Fruit fly (Drosophila melanogaster) whole organism, embryonic: ENCODE data around the gene CG32483.

Experiments used
- Atf-2 ChIP-seq: fragments of 200-800 bp; sonication (Bioruptor generic); optimal IDR thresholded peaks from 2 replicates; lab custom pipeline; 2016; ENCODE audit warnings: missing biosample characterization, missing genetic modification characterization
- CG10959 ChIP-seq: fragments of 200-800 bp; sonication (Bioruptor generic); IDR thresholded peaks from 2 replicates; pipeline ENCODE4 v1.3.6; 2022; ENCODE audit warnings: missing biosample characterization, missing genetic modification characterization
- CG11560 ChIP-seq: fragments of 200-800 bp; sonication (Bioruptor generic); IDR thresholded peaks from 3 replicates; pipeline ENCODE4 v1.3.6; 2022; ENCODE audit warnings: missing biosample characterization, missing genetic modification characterization
- CG11696 ChIP-seq: fragments of 200-800 bp; sonication (Bioruptor generic); IDR thresholded peaks from 2 replicates; pipeline ENCODE4 v1.3.6; 2022; ENCODE audit warnings: missing biosample characterization, missing genetic modification characterization
- CG12155 ChIP-seq: fragments of 200-800 bp; sonication (Bioruptor generic); optimal IDR thresholded peaks from 3 replicates; lab custom pipeline; 2016; ENCODE audit warnings: missing biosample characterization, missing genetic modification characterization
- CG14050 ChIP-seq: fragments of 200-800 bp; sonication (Bioruptor generic); IDR thresholded peaks from 3 replicates; pipeline ENCODE4 v1.3.6; 2022; ENCODE audit warnings: missing biosample characterization, missing genetic modification characterization
- CG14441 ChIP-seq: fragments of 200-800 bp; sonication (Bioruptor generic); IDR thresholded peaks from 2 replicates; pipeline ENCODE4 v1.3.6; 2022; ENCODE audit warnings: missing biosample characterization, missing genetic modification characterization
- CG14965 ChIP-seq: fragments of 200-800 bp; sonication (Bioruptor generic); optimal IDR thresholded peaks from 2 replicates; lab custom pipeline; 2016; ENCODE audit warnings: missing biosample characterization, missing genetic modification characterization, borderline replicate concordance
- CG31224 ChIP-seq: fragments of 200-800 bp; sonication (Bioruptor generic); IDR thresholded peaks from 2 replicates; pipeline ENCODE4 v1.3.6; 2022; ENCODE audit warnings: missing biosample characterization, missing genetic modification characterization
- CG31441 ChIP-seq: fragments of 200-800 bp; sonication (Bioruptor generic); IDR thresholded peaks from 2 replicates; pipeline ENCODE4 v1.3.6; 2022; ENCODE audit warnings: missing biosample characterization, missing genetic modification characterization
- CG34376 ChIP-seq: fragments of 200-800 bp; sonication (Bioruptor generic); optimal IDR thresholded peaks from 2 replicates; lab custom pipeline; 2018; ENCODE audit warnings: missing biosample characterization, mild to moderate bottlenecking, missing genetic modification characterization
- CG3726 ChIP-seq: fragments of 200-800 bp; sonication (Bioruptor generic); IDR thresholded peaks from 3 replicates; pipeline ENCODE4, ENCODE4 v1.3.6; 2022; ENCODE audit warnings: missing biosample characterization, missing genetic modification characterization
- CG6689 ChIP-seq: fragments of 200-800 bp; sonication (Bioruptor generic); IDR thresholded peaks from 2 replicates; pipeline ENCODE4 v1.3.6; 2022; ENCODE audit warnings: missing biosample characterization, missing genetic modification characterization
- CG8944 ChIP-seq: fragments of 200-800 bp; sonication (Bioruptor generic); optimal IDR thresholded peaks from 3 replicates; lab custom pipeline; 2016; ENCODE audit warnings: missing biosample characterization, missing genetic modification characterization
- CkIIα-i1 ChIP-seq: fragments of 200-800 bp; sonication (Bioruptor generic); IDR thresholded peaks from 2 replicates; pipeline ENCODE4 v1.3.6; 2022; ENCODE audit warnings: missing biosample characterization, missing genetic modification characterization
- Drgx ChIP-seq: fragments of 200-800 bp; sonication (Bioruptor generic); IDR thresholded peaks from 2 replicates; pipeline ENCODE4 v1.3.6; 2022; ENCODE audit warnings: missing biosample characterization, missing genetic modification characterization
- E2f2 ChIP-seq: fragments of 200-800 bp; sonication (Bioruptor generic); IDR thresholded peaks from 2 replicates; pipeline ENCODE4 v1.3.6; 2022; ENCODE audit warnings: missing biosample characterization, missing genetic modification characterization
- Ets65A ChIP-seq: fragments of 200-800 bp; sonication (Bioruptor generic); peaks from one replicate; lab custom pipeline; 2016; ENCODE audit warnings: missing biosample characterization, missing genetic modification characterization
- GATAe ChIP-seq: fragments of 200-800 bp; sonication (Bioruptor generic); conservative IDR thresholded peaks from 2 replicates; pipeline ENCODE4 v1.3.6; 2022; ENCODE audit warnings: missing biosample characterization, missing genetic modification characterization
- Hsf ChIP-seq: fragments of 200-800 bp; sonication (Bioruptor generic); optimal IDR thresholded peaks from 3 replicates; lab custom pipeline; 2016; ENCODE audit warnings: missing biosample characterization, missing genetic modification characterization
- Lpt ChIP-seq: fragments of >200 bp; optimal IDR thresholded peaks from 2 replicates; lab custom pipeline; 2018; ENCODE audit warnings: missing biosample characterization, missing genetic modification characterization
- Med ChIP-seq: fragments of 200-800 bp; sonication (Bioruptor generic); peaks from one replicate; lab custom pipeline; 2016; ENCODE audit warnings: missing biosample characterization, missing genetic modification characterization, mild to moderate bottlenecking, inconsistent platforms, moderate library complexity
- NfI ChIP-seq: fragments of 200-800 bp; sonication (Bioruptor generic); optimal IDR thresholded peaks from 3 replicates; lab custom pipeline; 2018; ENCODE audit warnings: missing biosample characterization, mild to moderate bottlenecking, missing genetic modification characterization, moderate library complexity
- Rfx ChIP-seq: fragments of 200-800 bp; sonication (Bioruptor generic); IDR thresholded peaks from 2 replicates; pipeline ENCODE4 v1.3.6; 2022; ENCODE audit warnings: missing biosample characterization, missing genetic modification characterization
- Taf1 ChIP-seq: fragments of 200-800 bp; sonication (Bioruptor generic); IDR thresholded peaks from 2 replicates; pipeline ENCODE4 v1.3.6; 2022; ENCODE audit warnings: missing biosample characterization, missing genetic modification characterization
- Vsx1 ChIP-seq: fragments of 200-800 bp; sonication (Bioruptor generic); optimal IDR thresholded peaks from 2 replicates; lab custom pipeline; 2017; ENCODE audit warnings: missing biosample characterization, mild to moderate bottlenecking, missing genetic modification characterization, missing genetic modification reagents
- aop ChIP-seq: fragments of 200-800 bp; sonication (Bioruptor generic); IDR thresholded peaks from 2 replicates; pipeline ENCODE4 v1.3.6; 2022; ENCODE audit warnings: missing biosample characterization, missing genetic modification characterization
- ase ChIP-seq: fragments of 200-800 bp; sonication (Bioruptor generic); IDR thresholded peaks from 3 replicates; pipeline ENCODE4 v1.3.6; 2022; ENCODE audit warnings: missing biosample characterization, missing genetic modification characterization
- ash1 ChIP-seq: fragments of 200-800 bp; sonication (Bioruptor generic); optimal IDR thresholded peaks from 2 replicates; lab custom pipeline; 2018; ENCODE audit warnings: missing biosample characterization, mild to moderate bottlenecking, missing genetic modification characterization
- btn ChIP-seq: fragments of 200-800 bp; sonication (Bioruptor generic); optimal IDR thresholded peaks from 2 replicates; lab custom pipeline; 2016; ENCODE audit warnings: missing biosample characterization, missing genetic modification characterization
- cas ChIP-seq: fragments of 200-800 bp; sonication (Bioruptor generic); IDR thresholded peaks from 2 replicates; pipeline ENCODE4 v1.3.6; 2022; ENCODE audit warnings: missing biosample characterization, missing genetic modification characterization
- crp ChIP-seq, 2 experiments: fragments of 200-800 bp; sonication (Bioruptor generic); optimal IDR thresholded peaks; 2 replicates in 1 of 2; 3 replicates in 1 of 2; lab custom pipeline; 2017; ENCODE audit warnings: missing biosample characterization in 2 of 2, missing genetic modification characterization in 2 of 2, mild to moderate bottlenecking in 1 of 2, moderate library complexity in 1 of 2
- da ChIP-seq: fragments of 200-800 bp; sonication (Bioruptor generic); optimal IDR thresholded peaks from 2 replicates; lab custom pipeline; 2016; ENCODE audit warnings: missing biosample characterization, missing genetic modification characterization
- danr ChIP-seq: fragments of 200-800 bp; sonication (Bioruptor generic); IDR thresholded peaks from 2 replicates; pipeline ENCODE4 v1.3.6; 2022; ENCODE audit warnings: missing biosample characterization, missing genetic modification characterization
- en ChIP-seq: fragments of 200-800 bp; sonication (Bioruptor generic); optimal IDR thresholded peaks from 2 replicates; lab custom pipeline; 2016; ENCODE audit warnings: missing biosample characterization, missing genetic modification characterization
- ftz-f1 ChIP-seq: fragments of 200-800 bp; sonication (Bioruptor generic); optimal IDR thresholded peaks from 2 replicates; lab custom pipeline; 2016; ENCODE audit warnings: missing biosample characterization, missing genetic modification characterization
- insv ChIP-seq, 2 experiments: fragments of 200-800 bp; sonication (Bioruptor generic); optimal IDR thresholded peaks; 3 replicates each; lab custom pipeline; 2016 to 2018; ENCODE audit warnings: missing biosample characterization in 2 of 2, missing genetic modification characterization in 2 of 2
- lab ChIP-seq: fragments of 200-800 bp; sonication (Bioruptor generic); optimal IDR thresholded peaks from 3 replicates; lab custom pipeline; 2017; ENCODE audit warnings: missing biosample characterization, missing genetic modification characterization, mild to moderate bottlenecking, moderate library complexity, missing genetic modification reagents
- mirr ChIP-seq: fragments of 200-800 bp; sonication (Bioruptor generic); optimal IDR thresholded peaks from 3 replicates; lab custom pipeline; 2018; ENCODE audit warnings: missing biosample characterization, mild to moderate bottlenecking, missing genetic modification characterization
- prd ChIP-seq, 3 experiments: fragments of >200 bp in 2 of 3; fragments of 200-800 bp in 1 of 3; sonication (Bioruptor generic) in 1 of 3; optimal IDR thresholded peaks in 2 of 3; IDR thresholded peaks in 1 of 3; 2 replicates in 2 of 3; 3 replicates in 1 of 3; pipeline versions ENCODE4 v1.3.6 to Lab custom; 2017 to 2022; ENCODE audit warnings: missing biosample characterization in 1 of 3, missing genetic modification characterization in 1 of 3
- scrt ChIP-seq: fragments of 200-800 bp; sonication (Bioruptor generic); optimal IDR thresholded peaks from 2 replicates; lab custom pipeline; 2018; ENCODE audit warnings: missing biosample characterization, mild to moderate bottlenecking, missing genetic modification characterization, moderate library complexity
- sens ChIP-seq: fragments of 200-800 bp; sonication (Bioruptor generic); peaks from one replicate; lab custom pipeline; 2016; ENCODE audit warnings: missing biosample characterization, missing genetic modification characterization
- sisA ChIP-seq: fragments of 200-800 bp; sonication (Bioruptor generic); IDR thresholded peaks from 2 replicates; pipeline ENCODE4 v1.3.6; 2022; ENCODE audit warnings: missing biosample characterization, missing genetic modification characterization
- sug ChIP-seq: fragments of 200-800 bp; optimal IDR thresholded peaks from 2 replicates; lab custom pipeline; 2019; ENCODE audit warnings: missing biosample characterization, mild to moderate bottlenecking, missing genetic modification characterization, moderate library complexity
- tap ChIP-seq: fragments of 200-800 bp; optimal IDR thresholded peaks from 3 replicates; lab custom pipeline; 2019; ENCODE audit warnings: missing biosample characterization, mild to moderate bottlenecking, missing genetic modification characterization, moderate library complexity
- zen ChIP-seq: fragments of 200-800 bp; sonication (Bioruptor generic); optimal IDR thresholded peaks from 3 replicates; lab custom pipeline; 2018; ENCODE audit warnings: missing biosample characterization, mild to moderate bottlenecking, missing genetic modification characterization, moderate library complexity

CG32483 gene

dm6 chr3L:652637-653036 is 37.2 kb downstream of the CG32483 start, which contains the start of gene CG3402 (continued):
- no peak for TF ChIP-seq da (GFP tag; lab: Kevin White, UChicago)
- no peak for TF ChIP-seq Atf-2 (GFP tag; lab: Kevin White, UChicago)
- no peak for TF ChIP-seq CG14965 (GFP tag; lab: Kevin White, UChicago)

DNA sequence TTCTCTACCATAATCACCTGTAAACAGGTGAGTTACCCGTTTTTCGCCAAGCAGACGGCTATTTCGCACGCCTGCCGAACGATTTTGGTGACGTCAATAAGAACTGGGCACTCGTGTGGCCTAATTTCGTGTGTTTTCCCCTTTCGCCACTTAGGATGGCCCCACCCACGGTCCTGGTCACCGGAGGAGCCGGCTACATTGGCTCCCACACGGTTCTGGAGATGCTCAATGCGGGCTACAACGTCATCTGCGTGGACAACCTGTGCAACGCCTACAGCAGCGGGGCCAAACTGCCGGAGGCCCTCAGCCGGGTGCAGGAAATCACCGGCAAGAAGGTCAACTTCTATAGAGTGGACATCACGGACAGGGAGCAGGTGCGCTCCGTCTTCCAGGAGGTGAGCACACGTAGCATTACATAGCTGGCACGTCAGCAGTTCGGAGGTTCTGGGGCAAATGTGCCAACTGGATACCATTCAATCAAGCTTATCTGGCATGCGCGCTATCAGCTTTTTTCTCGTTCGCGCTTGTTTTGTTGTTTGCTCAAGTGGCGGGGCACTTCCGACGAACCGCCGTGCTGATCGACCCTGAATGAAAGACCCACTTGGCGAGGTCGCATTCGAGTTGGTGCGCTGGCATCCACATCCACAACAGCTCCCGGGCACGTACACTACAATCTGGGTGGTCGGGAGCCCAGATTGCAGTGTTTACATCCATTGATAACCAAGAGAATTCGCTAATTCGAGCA is 40.7 kb downstream of the CG32483 start:
- TF ChIP-seq ftz-f1 (GFP tag; lab: Kevin White, UChicago), result peak; percentile 51
- TF ChIP-seq da (GFP tag; lab: Kevin White, UChicago), result no peak
- peak; percentile 36 for TF ChIP-seq sens (GFP tag; lab: Kevin White, UChicago)
- TF ChIP-seq en, result no peak
- peak; percentile 31 for TF ChIP-seq sug (tag; lab: Kevin White, UChicago)
- no peak for TF ChIP-seq CG14441 (GFP tag; lab: Robert Waterston, UW)
- no peak for TF ChIP-seq btn (GFP tag; lab: Kevin White, UChicago)
- TF ChIP-seq mirr (GFP tag; lab: Kevin White, UChicago), result peak; percentile 36
- TF ChIP-seq aop (GFP tag; lab: Robert Waterston, UW), result 0 out of 2 replicates have a peak, but pooled peaks have one; percentile 10
- TF ChIP-seq cas, result no peak
- no peak for TF ChIP-seq CG11696 (GFP tag; lab: Robert Waterston, UW)
- TF ChIP-seq Hsf (GFP tag; lab: Kevin White, UChicago), result no peak
- no peak for TF ChIP-seq prd (optimal IDR thresholded peaks at IDR 0.05; lab: Kevin White, UChicago)
- TF ChIP-seq prd (GFP tag; IDR thresholded peaks at IDR 0.05; lab: Robert Waterston, UW), result peak; percentile 13; the same call in 1 of the 3 replicates
- no peak for TF ChIP-seq CG8944 (GFP tag; lab: Kevin White, UChicago)
- TF ChIP-seq ase (GFP tag; lab: Robert Waterston, UW), result no peak
- TF ChIP-seq Ets65A (GFP tag; lab: Kevin White, UChicago), result peak; percentile 9
- TF ChIP-seq lab (GFP tag; lab: Kevin White, UChicago), result peak; percentile 51
- no peak for TF ChIP-seq NfI
- no peak for TF ChIP-seq crp (GFP tag; optimal IDR thresholded peaks at IDR 0.05; lab: Kevin White, UChicago)
- no peak for TF ChIP-seq CG14050
- peak; percentile 20 for TF ChIP-seq Med (GFP tag; lab: Kevin White, UChicago)
- 0 out of 2 replicates have a peak, but pooled peaks have one; percentile 14 for TF ChIP-seq GATAe (GFP tag; lab: Robert Waterston, UW)
- TF ChIP-seq Rfx, result 0 out of 2 replicates have a peak, but pooled peaks have one; percentile 4
- TF ChIP-seq Vsx1, result no peak
- 0 out of 2 replicates have a peak, but pooled peaks have one; percentile 4 for TF ChIP-seq CkIIα-i1
- no peak for TF ChIP-seq scrt (GFP tag; lab: Kevin White, UChicago)
- TF ChIP-seq CG34376 (GFP tag; lab: Kevin White, UChicago), result peak; percentile 13
- no peak for TF ChIP-seq CG3726 (GFP tag; lab: Robert Waterston, UW)
- no peak for TF ChIP-seq zen (tag; lab: Kevin White, UChicago)
- no peak for TF ChIP-seq ash1 (GFP tag; lab: Kevin White, UChicago)
- no peak for TF ChIP-seq CG6689 (GFP tag; lab: Robert Waterston, UW)

DNA sequence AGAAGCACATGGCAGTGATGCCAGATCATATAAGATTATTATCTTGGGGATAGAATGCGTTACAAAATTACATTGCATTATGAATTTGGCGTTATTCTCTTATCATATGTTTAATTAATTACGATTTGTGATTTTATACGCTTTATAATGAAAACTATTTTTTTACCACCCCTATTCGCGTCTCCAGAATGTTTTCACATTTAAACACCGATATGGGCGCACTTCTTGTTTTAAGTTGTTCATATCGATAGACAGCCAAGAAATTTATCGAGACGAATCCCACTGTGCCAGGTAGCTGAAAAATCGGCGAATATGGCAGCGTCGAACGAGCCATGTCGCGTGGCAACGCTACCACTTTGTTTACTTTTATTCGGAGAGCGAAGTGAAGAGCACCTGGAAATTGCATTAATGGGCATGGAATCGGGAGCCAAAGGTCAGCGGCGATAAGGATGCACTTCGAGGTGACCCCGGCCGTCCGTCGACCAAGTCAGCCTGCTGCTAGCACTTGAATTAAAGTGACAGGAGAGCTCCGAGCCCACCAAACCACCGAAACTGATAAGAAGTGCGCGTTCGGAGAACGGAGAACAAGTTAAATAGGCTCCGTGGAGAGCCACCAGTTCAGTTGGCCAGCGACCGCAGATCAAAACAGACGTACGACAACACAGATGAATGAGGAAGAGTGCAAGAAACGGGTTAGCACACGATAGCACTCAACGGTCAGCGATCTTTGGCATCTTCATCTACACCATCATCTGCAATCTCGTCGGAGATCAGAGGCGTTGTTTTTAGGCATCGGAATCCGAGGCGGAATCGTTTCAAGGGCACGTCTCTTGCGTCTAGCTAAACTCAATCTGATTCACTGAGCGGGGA is 41.5 kb downstream of the CG32483 start, which contains the start of gene Gale:
Gene Gale (plus strand): TSS at position 401 of the 870 bp plus-strand sequence.
- TF ChIP-seq insv (GFP tag; optimal IDR thresholded peaks at IDR 0.05; lab: Kevin White, UChicago), result no peak
- no peak for TF ChIP-seq Vsx1
- TF ChIP-seq CG11560 (tag; lab: Robert Waterston, UW), result peak; percentile 55; the same call in 2 of the 3 replicates
- no peak; the same call in 1 of the 2 replicates for TF ChIP-seq sisA (GFP tag; lab: Robert Waterston, UW)
- no peak for TF ChIP-seq tap (tag; lab: Kevin White, UChicago)
- no peak for TF ChIP-seq CG31224
- TF ChIP-seq CG31441 (GFP tag; lab: Robert Waterston, UW), result 0 out of 2 replicates have a peak, but pooled peaks have one; percentile 11
- no peak for TF ChIP-seq CG10959 (GFP tag; lab: Robert Waterston, UW)
- no peak for TF ChIP-seq Lpt (GFP tag; lab: Kevin White, UChicago)
- no peak for TF ChIP-seq CG12155
- 0 out of 2 replicates have a peak, but pooled peaks have one; percentile 17 for TF ChIP-seq Drgx (GFP tag; lab: Robert Waterston, UW)
- TF ChIP-seq danr (GFP tag; lab: Robert Waterston, UW), result no peak
- TF ChIP-seq cas, result 0 out of 2 replicates have a peak, but pooled peaks have one; percentile 7
- TF ChIP-seq Taf1 (GFP tag; lab: Robert Waterston, UW), result no peak
- peak; percentile 88 for TF ChIP-seq E2f2 (GFP tag; lab: Robert Waterston, UW)
